Fruit fly (Drosophila melanogaster) whole organism, embryonic: ENCODE data around the gene CG42366.
A peak's percentile ranks its signal among the peaks of the same experiment; 100 is the strongest.

Source experiments
- Awh ChIP-seq: fragments of 200-800 bp; sonication (Bioruptor generic); IDR thresholded peaks from 2 replicates; pipeline ENCODE4, ENCODE4 v1.3.6; 2022; ENCODE audit warnings: missing biosample characterization, missing genetic modification characterization
- CG12104 ChIP-seq: fragments of 200-800 bp; sonication (Bioruptor generic); optimal IDR thresholded peaks from 3 replicates; lab custom pipeline; 2016; ENCODE audit warnings: missing biosample characterization, missing genetic modification characterization
- CG12659 ChIP-seq: fragments of 200-800 bp; sonication (Bioruptor generic); optimal IDR thresholded peaks from 3 replicates; lab custom pipeline; 2017; ENCODE audit warnings: mild to moderate bottlenecking, missing biosample characterization, missing genetic modification reagents, missing genetic modification characterization
- CG1603 ChIP-seq: fragments of 200-800 bp; sonication (Bioruptor generic); optimal IDR thresholded peaks from 2 replicates; lab custom pipeline; 2019; ENCODE audit warnings: missing biosample characterization, mild to moderate bottlenecking, missing genetic modification characterization, moderate library complexity
- CG16813 ChIP-seq: fragments of 200-800 bp; sonication (Bioruptor generic); IDR thresholded peaks from 3 replicates; pipeline ENCODE4 v1.3.6; 2022; ENCODE audit warnings: missing biosample characterization, missing genetic modification characterization; ENCODE audit not compliant: partially characterized antibody
- CG17829 ChIP-seq: fragments of 200-800 bp; optimal IDR thresholded peaks from 2 replicates; lab custom pipeline; 2019; ENCODE audit warnings: missing biosample characterization, mild to moderate bottlenecking, missing genetic modification characterization, moderate library complexity
- CG2116 ChIP-seq: fragments of 200-800 bp; sonication (Bioruptor generic); optimal IDR thresholded peaks from 3 replicates; lab custom pipeline; 2018; ENCODE audit warnings: missing biosample characterization, mild to moderate bottlenecking, missing genetic modification characterization
- CG2202 ChIP-seq: fragments of 200-800 bp; sonication (Bioruptor generic); optimal IDR thresholded peaks from 2 replicates; lab custom pipeline; 2018; ENCODE audit warnings: missing biosample characterization, mild to moderate bottlenecking, missing genetic modification characterization
- CG30020 ChIP-seq: fragments of 200-800 bp; optimal IDR thresholded peaks from 2 replicates; lab custom pipeline; 2019; ENCODE audit warnings: missing biosample characterization, mild to moderate bottlenecking, missing genetic modification characterization, moderate library complexity
- CG30403 ChIP-seq: fragments of 200-800 bp; sonication (Bioruptor generic); optimal IDR thresholded peaks from 3 replicates; lab custom pipeline; 2016; ENCODE audit warnings: missing biosample characterization, missing genetic modification characterization
- CG31441 ChIP-seq: fragments of 200-800 bp; sonication (Bioruptor generic); IDR thresholded peaks from 2 replicates; pipeline ENCODE4 v1.3.6; 2022; ENCODE audit warnings: missing biosample characterization, missing genetic modification characterization
- CG33213 ChIP-seq: fragments of 200-800 bp; sonication (Bioruptor generic); optimal IDR thresholded peaks from 3 replicates; lab custom pipeline; 2016; ENCODE audit warnings: missing biosample characterization, missing genetic modification characterization
- CG3407 ChIP-seq: fragments of 200-800 bp; sonication (Bioruptor generic); optimal IDR thresholded peaks from 2 replicates; lab custom pipeline; 2018; ENCODE audit warnings: missing biosample characterization, mild to moderate bottlenecking, missing genetic modification characterization
- CG34376 ChIP-seq: fragments of 200-800 bp; sonication (Bioruptor generic); optimal IDR thresholded peaks from 2 replicates; lab custom pipeline; 2018; ENCODE audit warnings: missing biosample characterization, mild to moderate bottlenecking, missing genetic modification characterization
- CG34422 ChIP-seq: fragments of 200-800 bp; sonication (Bioruptor generic); IDR thresholded peaks from 3 replicates; pipeline ENCODE4 v1.3.6; 2022; ENCODE audit warnings: missing biosample characterization, missing genetic modification characterization
- CG42726 ChIP-seq: fragments of 200-800 bp; sonication (Bioruptor generic); IDR thresholded peaks from 2 replicates; pipeline ENCODE4 v1.3.6; 2022; ENCODE audit warnings: missing biosample characterization, missing genetic modification characterization; ENCODE audit not compliant: partially characterized antibody
- CG6654 ChIP-seq: fragments of 200-800 bp; sonication (Bioruptor generic); optimal IDR thresholded peaks from 2 replicates; lab custom pipeline; 2017; ENCODE audit warnings: missing biosample characterization, mild to moderate bottlenecking, missing genetic modification characterization
- CG6683 ChIP-seq: fragments of 200-800 bp; sonication (Bioruptor generic); optimal IDR thresholded peaks from 2 replicates; lab custom pipeline; 2017; ENCODE audit warnings: missing biosample characterization, mild to moderate bottlenecking, missing genetic modification characterization, missing genetic modification reagents
- CG8290 ChIP-seq, 3 experiments: fragments of 200-800 bp; sonication (Bioruptor generic); optimal IDR thresholded peaks; 2 replicates each; lab custom pipeline; 2016 to 2019; ENCODE audit warnings: missing biosample characterization in 3 of 3, missing genetic modification characterization in 3 of 3, mild to moderate bottlenecking in 2 of 3, moderate library complexity in 1 of 3
- Chrac-16 ChIP-seq: fragments of 200-800 bp; sonication (Bioruptor generic); optimal IDR thresholded peaks from 3 replicates; lab custom pipeline; 2016; ENCODE audit warnings: missing biosample characterization, missing genetic modification characterization
- Lhr ChIP-seq: fragments of 200-800 bp; sonication (Bioruptor generic); optimal IDR thresholded peaks from 3 replicates; lab custom pipeline; 2017; ENCODE audit warnings: mild to moderate bottlenecking, missing biosample characterization, missing genetic modification reagents, missing genetic modification characterization
- Myb ChIP-seq: fragments of 200-800 bp; sonication (Bioruptor generic); optimal IDR thresholded peaks from 2 replicates; lab custom pipeline; 2016; ENCODE audit warnings: missing biosample characterization, missing genetic modification characterization
- Six4 ChIP-seq: fragments of 200-800 bp; sonication (Bioruptor generic); optimal IDR thresholded peaks from 2 replicates; lab custom pipeline; 2016; ENCODE audit warnings: missing biosample characterization, missing genetic modification characterization
- Sox102F ChIP-seq: fragments of 200-800 bp; sonication (Bioruptor generic); optimal IDR thresholded peaks from 2 replicates; lab custom pipeline; 2018; ENCODE audit warnings: missing biosample characterization, mild to moderate bottlenecking, missing genetic modification characterization, moderate library complexity
- Stat92E ChIP-seq, 3 experiments: fragments of >200 bp in 2 of 3; fragments of 200-800 bp in 1 of 3; sonication (Bioruptor generic) in 1 of 3; optimal IDR thresholded peaks; 2 replicates each; lab custom pipeline; 2017 to 2019; ENCODE audit warnings: missing biosample characterization in 3 of 3, missing genetic modification characterization in 3 of 3, mild to moderate bottlenecking in 1 of 3, moderate library complexity in 1 of 3
- Vsx1 ChIP-seq: fragments of 200-800 bp; sonication (Bioruptor generic); optimal IDR thresholded peaks from 2 replicates; lab custom pipeline; 2017; ENCODE audit warnings: missing biosample characterization, mild to moderate bottlenecking, missing genetic modification characterization, missing genetic modification reagents
- ac ChIP-seq: fragments of 200-800 bp; sonication (Bioruptor generic); optimal IDR thresholded peaks from 3 replicates; lab custom pipeline; 2017; ENCODE audit warnings: missing biosample characterization, mild to moderate bottlenecking, missing genetic modification characterization
- bab2 ChIP-seq: fragments of 200-800 bp; sonication (Bioruptor generic); optimal IDR thresholded peaks from 2 replicates; lab custom pipeline; 2016; ENCODE audit warnings: missing biosample characterization, missing genetic modification characterization
- chinmo ChIP-seq: fragments of 200-800 bp; sonication (Bioruptor generic); IDR thresholded peaks from 4 replicates; pipeline ENCODE4 v1.3.6; 2022; ENCODE audit warnings: missing biosample characterization, missing genetic modification characterization; ENCODE audit not compliant: partially characterized antibody
- croc ChIP-seq: fragments of 200-800 bp; sonication (Bioruptor generic); conservative IDR thresholded peaks from 3 replicates; pipeline ENCODE4 v1.3.6; 2022; ENCODE audit warnings: missing biosample characterization, missing genetic modification characterization
- dpn ChIP-seq, 2 experiments: fragments of 200-800 bp; sonication (Bioruptor generic); optimal IDR thresholded peaks; 3 replicates each; lab custom pipeline; 2016; ENCODE audit warnings: missing biosample characterization in 2 of 2, missing genetic modification characterization in 2 of 2
- fd96Cb ChIP-seq: fragments of 200-800 bp; sonication (Bioruptor generic); optimal IDR thresholded peaks from 2 replicates; lab custom pipeline; 2018; ENCODE audit warnings: missing biosample characterization, mild to moderate bottlenecking, missing genetic modification characterization, moderate library complexity
- her ChIP-seq: fragments of 200-800 bp; sonication (Bioruptor generic); optimal IDR thresholded peaks from 2 replicates; lab custom pipeline; 2016; ENCODE audit warnings: missing biosample characterization, missing genetic modification characterization
- hkb ChIP-seq, 2 experiments: fragments of 200-800 bp in 1 of 2; fragments of >200 bp in 1 of 2; sonication (Bioruptor generic) in 1 of 2; IDR thresholded peaks in 1 of 2; optimal IDR thresholded peaks in 1 of 2; 2 replicates each; pipeline versions ENCODE4 v1.3.6 to Lab custom; 2017 to 2022; ENCODE audit warnings: missing biosample characterization in 1 of 2, missing genetic modification characterization in 1 of 2
- inv ChIP-seq: fragments of 200-800 bp; sonication (Bioruptor generic); IDR thresholded peaks from 2 replicates; pipeline ENCODE4 v1.3.6; 2022; ENCODE audit warnings: missing biosample characterization, missing genetic modification characterization; ENCODE audit not compliant: partially characterized antibody
- kni ChIP-seq: fragments of 200-800 bp; sonication (Bioruptor generic); optimal IDR thresholded peaks from 3 replicates; lab custom pipeline; 2017; ENCODE audit warnings: mild to moderate bottlenecking, missing biosample characterization, missing genetic modification reagents, missing genetic modification characterization
- mld ChIP-seq: fragments of 200-800 bp; sonication (Bioruptor generic); IDR thresholded peaks from 3 replicates; pipeline ENCODE4 v1.3.6; 2022; ENCODE audit warnings: missing biosample characterization, missing genetic modification characterization; ENCODE audit not compliant: partially characterized antibody
- nmo ChIP-seq: fragments of 200-800 bp; sonication (Bioruptor generic); optimal IDR thresholded peaks from 2 replicates; lab custom pipeline; 2018; ENCODE audit warnings: missing biosample characterization, mild to moderate bottlenecking, missing genetic modification characterization, moderate library complexity
- pb ChIP-seq: fragments of 200-800 bp; sonication (Bioruptor generic); optimal IDR thresholded peaks from 3 replicates; lab custom pipeline; 2016; ENCODE audit warnings: missing biosample characterization, missing genetic modification characterization
- peb ChIP-seq: fragments of 200-800 bp; sonication (Bioruptor generic); IDR thresholded peaks from 2 replicates; pipeline ENCODE4 v1.3.6; 2022; ENCODE audit warnings: missing biosample characterization, missing genetic modification characterization
- phol ChIP-seq: fragments of 200-800 bp; sonication (Bioruptor generic); optimal IDR thresholded peaks from 3 replicates; lab custom pipeline; 2018; ENCODE audit warnings: missing biosample characterization, mild to moderate bottlenecking, missing genetic modification characterization, moderate library complexity
- pzg ChIP-seq: fragments of 200-800 bp; sonication (Bioruptor generic); optimal IDR thresholded peaks from 3 replicates; lab custom pipeline; 2018; ENCODE audit warnings: missing biosample characterization, mild to moderate bottlenecking, missing genetic modification characterization, moderate library complexity
- ranshi ChIP-seq: fragments of 200-800 bp; sonication (Bioruptor generic); IDR thresholded peaks from 2 replicates; pipeline ENCODE4 v1.3.6; 2022; ENCODE audit warnings: missing biosample characterization, missing genetic modification characterization
- shn ChIP-seq: fragments of 200-800 bp; sonication (Bioruptor generic); optimal IDR thresholded peaks from 3 replicates; lab custom pipeline; 2016; ENCODE audit warnings: missing biosample characterization, missing genetic modification characterization
- sna ChIP-seq: fragments of 200-800 bp; sonication (Bioruptor generic); IDR thresholded peaks from 2 replicates; pipeline ENCODE4 v1.3.6; 2022; ENCODE audit warnings: missing biosample characterization, missing genetic modification characterization; ENCODE audit not compliant: partially characterized antibody
- sqz ChIP-seq: fragments of 200-800 bp; sonication (Bioruptor generic); optimal IDR thresholded peaks from 3 replicates; lab custom pipeline; 2018; ENCODE audit warnings: missing biosample characterization, mild to moderate bottlenecking, missing genetic modification characterization
- tio ChIP-seq: fragments of 200-800 bp; sonication (Bioruptor generic); optimal IDR thresholded peaks from 2 replicates; lab custom pipeline; 2017; ENCODE audit warnings: missing biosample characterization, missing genetic modification characterization, inconsistent platforms
- zen2 ChIP-seq: fragments of 200-800 bp; sonication (Bioruptor generic); IDR thresholded peaks from 3 replicates; pipeline ENCODE4 v1.3.6; 2022; ENCODE audit warnings: missing biosample characterization, missing genetic modification characterization; ENCODE audit not compliant: partially characterized antibody

CG42366 gene

DNA sequence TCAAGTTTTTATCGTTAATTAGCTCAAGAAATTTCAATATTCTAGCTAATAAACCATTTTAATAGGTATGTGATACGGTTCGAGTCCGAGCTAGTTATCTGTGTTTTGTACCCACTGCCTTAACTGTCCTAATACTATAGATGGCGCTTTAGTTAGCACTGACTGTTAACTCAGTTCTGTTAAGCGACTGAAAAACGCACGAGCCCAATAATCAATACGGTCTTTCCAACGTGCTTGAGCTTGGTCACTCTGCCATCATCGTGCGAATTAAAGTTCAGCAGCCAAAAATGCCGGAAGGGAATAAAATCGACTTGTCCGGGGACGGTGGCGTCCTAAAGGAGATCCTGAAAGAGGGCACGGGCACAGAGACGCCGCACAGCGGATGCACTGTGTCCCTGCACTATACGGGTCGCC, 37.1 kb upstream of the CG42366 start, which contains the start of gene Fkbp59 (continued):
- TF ChIP-seq ac: no peak
- no peak for TF ChIP-seq hkb (optimal IDR thresholded peaks at IDR 0.05; lab: Kevin White, UChicago)
- no peak for TF ChIP-seq hkb (GFP tag; IDR thresholded peaks at IDR 0.05; lab: Robert Waterston, UW)
- TF ChIP-seq CG2116: peak; percentile 33
- TF ChIP-seq chinmo (GFP tag; lab: Robert Waterston, UW): 0 out of 4 replicates have a peak, but pooled peaks have one; percentile 46
- no peak for TF ChIP-seq Six4
- no peak for TF ChIP-seq Sox102F (GFP tag; lab: Kevin White, UChicago)
- peak; percentile 69 for TF ChIP-seq her (GFP tag; lab: Kevin White, UChicago)
- peak; percentile 54; the same call in 1 of the 3 replicates for TF ChIP-seq CG34422 (GFP tag; lab: Robert Waterston, UW)
- TF ChIP-seq shn (GFP tag; lab: Kevin White, UChicago): no peak
- TF ChIP-seq Myb (GFP tag; lab: Kevin White, UChicago): peak; percentile 39
- peak; percentile 29; the same call in 1 of the 3 replicates for TF ChIP-seq zen2 (GFP tag; lab: Robert Waterston, UW)
- TF ChIP-seq CG8290 (GFP tag; optimal IDR thresholded peaks at IDR 0.05; lab: Kevin White, UChicago): peak; percentile 54
- TF ChIP-seq CG8290 (tag; optimal IDR thresholded peaks at IDR 0.05; lab: Kevin White, UChicago): peak in 1 of 2 experiments; percentile 79
- no peak for TF ChIP-seq Chrac-16 (GFP tag; lab: Kevin White, UChicago)
- peak; percentile 69 for TF ChIP-seq sna (GFP tag; lab: Robert Waterston, UW)
- TF ChIP-seq CG2202 (tag; lab: Kevin White, UChicago): no peak
- peak; percentile 9 for TF ChIP-seq CG17829 (tag; lab: Kevin White, UChicago)
- TF ChIP-seq bab2 (GFP tag; lab: Kevin White, UChicago): no peak
- no peak for TF ChIP-seq sqz (GFP tag; lab: Kevin White, UChicago)
- TF ChIP-seq Vsx1 (GFP tag; lab: Kevin White, UChicago): peak; percentile 99
- TF ChIP-seq CG12659 (GFP tag; lab: Kevin White, UChicago): peak; percentile 37
- no peak for TF ChIP-seq CG30020 (tag; lab: Kevin White, UChicago)
- peak; percentile 63 for TF ChIP-seq CG1603 (tag; lab: Kevin White, UChicago)
- no peak for TF ChIP-seq ranshi (GFP tag; lab: Robert Waterston, UW)
- no peak for TF ChIP-seq fd96Cb
- TF ChIP-seq dpn (GFP tag; optimal IDR thresholded peaks at IDR 0.05; lab: Kevin White, UChicago): peak in 1 of 2 experiments; percentile 4
- no peak for TF ChIP-seq tio (GFP tag; lab: Kevin White, UChicago)
- TF ChIP-seq CG42726 (GFP tag; lab: Robert Waterston, UW): peak; percentile 40; the same call in 1 of the 2 replicates
- peak; percentile 17 for TF ChIP-seq nmo (GFP tag; lab: Kevin White, UChicago)
- no peak for TF ChIP-seq CG6683
- no peak for TF ChIP-seq Stat92E (GFP tag; optimal IDR thresholded peaks at IDR 0.05; lab: Kevin White, UChicago)
- no peak for TF ChIP-seq Awh (GFP tag; lab: Robert Waterston, UW)
- no peak for TF ChIP-seq CG3407
- peak; percentile 12 for TF ChIP-seq phol (tag; lab: Kevin White, UChicago)
- no peak for TF ChIP-seq peb
- TF ChIP-seq kni (GFP tag; lab: Kevin White, UChicago): no peak
- TF ChIP-seq mld (GFP tag; lab: Robert Waterston, UW): peak; percentile 84
- TF ChIP-seq CG16813 (GFP tag; lab: Robert Waterston, UW): peak; percentile 55
- TF ChIP-seq CG33213: peak; percentile 38
- TF ChIP-seq CG12104 (GFP tag; lab: Kevin White, UChicago): no peak
- TF ChIP-seq CG30403 (GFP tag; lab: Kevin White, UChicago): no peak
- TF ChIP-seq pzg: peak; percentile 78
- TF ChIP-seq CG31441 (GFP tag; lab: Robert Waterston, UW): no peak
- TF ChIP-seq pb: no peak
- TF ChIP-seq inv (GFP tag; lab: Robert Waterston, UW): peak; percentile 55
- no peak for TF ChIP-seq CG6654 (GFP tag; lab: Kevin White, UChicago)
- peak; percentile 58 for TF ChIP-seq Lhr
- TF ChIP-seq croc (GFP tag; lab: Robert Waterston, UW): no peak
- TF ChIP-seq CG34376 (GFP tag; lab: Kevin White, UChicago): no peak
